Fruit fly (Drosophila melanogaster) whole organism, prepupa: ENCODE data around the gene CG34428.

ENCODE experiments used
- Blimp-1 ChIP-seq: fragments of 200-800 bp; sonication (Bioruptor generic); optimal IDR thresholded peaks from 3 replicates; lab custom pipeline; 2017; ENCODE audit warnings: missing biosample characterization, missing genetic modification characterization, mild to moderate bottlenecking, moderate library complexity, missing genetic modification reagents
- CG10631 ChIP-seq: fragments of 200-800 bp; sonication (Bioruptor generic); optimal IDR thresholded peaks from 2 replicates; lab custom pipeline; 2016; ENCODE audit warnings: missing biosample characterization, missing genetic modification characterization
- CG10669 ChIP-seq: fragments of 200-800 bp; sonication (Bioruptor generic); optimal IDR thresholded peaks from 3 replicates; lab custom pipeline; 2018; ENCODE audit warnings: missing biosample characterization, mild to moderate bottlenecking, missing genetic modification characterization, moderate library complexity
- CG11294 ChIP-seq: fragments of 200-800 bp; sonication (Bioruptor generic); IDR thresholded peaks from 2 replicates; pipeline ENCODE4 v1.3.6; 2022; ENCODE audit warnings: missing biosample characterization, missing genetic modification characterization
- CG11902 ChIP-seq: fragments of 200-800 bp; sonication (Bioruptor generic); optimal IDR thresholded peaks from 3 replicates; lab custom pipeline; 2016; ENCODE audit warnings: missing biosample characterization, missing genetic modification characterization
- CG16779 ChIP-seq: fragments of 200-800 bp; sonication (Bioruptor generic); optimal IDR thresholded peaks from 3 replicates; lab custom pipeline; 2017; ENCODE audit warnings: missing biosample characterization, mild to moderate bottlenecking, missing genetic modification characterization
- CG3032 ChIP-seq: fragments of 200-800 bp; optimal IDR thresholded peaks from 2 replicates; lab custom pipeline; 2019; ENCODE audit warnings: missing biosample characterization, mild to moderate bottlenecking, missing genetic modification characterization, moderate library complexity
- CG31627 ChIP-seq: fragments of 200-800 bp; sonication (Bioruptor generic); optimal IDR thresholded peaks from 3 replicates; lab custom pipeline; 2016; ENCODE audit warnings: missing biosample characterization, missing genetic modification characterization
- CG32006 ChIP-seq: fragments of 200-800 bp; sonication (Bioruptor generic); optimal IDR thresholded peaks from 3 replicates; lab custom pipeline; 2017; ENCODE audit warnings: missing biosample characterization, mild to moderate bottlenecking, missing genetic modification characterization
- CG34406 ChIP-seq: fragments of 200-800 bp; sonication (Bioruptor generic); optimal IDR thresholded peaks from 3 replicates; lab custom pipeline; 2016; ENCODE audit warnings: missing biosample characterization, missing genetic modification characterization
- CG3919 ChIP-seq: fragments of 200-800 bp; sonication (Bioruptor generic); optimal IDR thresholded peaks from 3 replicates; lab custom pipeline; 2016; ENCODE audit warnings: missing biosample characterization, missing genetic modification characterization
- CG6163 ChIP-seq: fragments of 200-800 bp; sonication (Bioruptor generic); IDR thresholded peaks from 3 replicates; pipeline ENCODE4 v1.3.6; 2022; ENCODE audit warnings: missing biosample characterization, missing genetic modification characterization
- CG6276 ChIP-seq: fragments of 200-800 bp; sonication (Bioruptor generic); optimal IDR thresholded peaks from 2 replicates; lab custom pipeline; 2017; ENCODE audit warnings: missing biosample characterization, mild to moderate bottlenecking, missing genetic modification characterization
- CG6792 ChIP-seq: fragments of 200-800 bp; sonication (Bioruptor generic); optimal IDR thresholded peaks from 3 replicates; lab custom pipeline; 2016; ENCODE audit warnings: missing biosample characterization, missing genetic modification characterization
- CG6854 ChIP-seq: fragments of 200-800 bp; sonication (Bioruptor generic); optimal IDR thresholded peaks from 2 replicates; lab custom pipeline; 2017; ENCODE audit warnings: missing biosample characterization, mild to moderate bottlenecking, missing genetic modification characterization
- CG7368 ChIP-seq: fragments of 200-800 bp; sonication (Bioruptor generic); optimal IDR thresholded peaks from 3 replicates; lab custom pipeline; 2016; ENCODE audit warnings: missing biosample characterization, missing genetic modification characterization
- CG8119 ChIP-seq: fragments of 200-800 bp; sonication (Bioruptor generic); IDR thresholded peaks from 3 replicates; pipeline ENCODE4 v1.3.6; 2022; ENCODE audit warnings: missing biosample characterization, missing genetic modification characterization
- CG8319 ChIP-seq: fragments of 200-800 bp; sonication (Bioruptor generic); optimal IDR thresholded peaks from 3 replicates; lab custom pipeline; 2016; ENCODE audit warnings: missing biosample characterization, missing genetic modification characterization
- CG8632 ChIP-seq: fragments of 200-800 bp; sonication (Bioruptor generic); optimal IDR thresholded peaks from 3 replicates; lab custom pipeline; 2016; ENCODE audit warnings: missing biosample characterization, missing genetic modification characterization
- CG9139 ChIP-seq: fragments of 200-800 bp; sonication (Bioruptor generic); optimal IDR thresholded peaks from 3 replicates; lab custom pipeline; 2017; ENCODE audit warnings: missing biosample characterization, mild to moderate bottlenecking, missing genetic modification characterization
- Eip75B ChIP-seq: fragments of 200-800 bp; sonication (Bioruptor generic); optimal IDR thresholded peaks from 3 replicates; lab custom pipeline; 2016; ENCODE audit warnings: missing biosample characterization, missing genetic modification characterization
- Eip78C ChIP-seq: fragments of 200-800 bp; sonication (Bioruptor generic); peaks from one replicate; lab custom pipeline; 2016; ENCODE audit warnings: missing biosample characterization, missing genetic modification characterization
- Eip93F ChIP-seq: fragments of 200-800 bp; sonication (Bioruptor generic); optimal IDR thresholded peaks from 2 replicates; lab custom pipeline; 2016; ENCODE audit warnings: missing biosample characterization, mild to moderate bottlenecking, missing genetic modification characterization
- Ets21C ChIP-seq: fragments of 200-800 bp; sonication (Bioruptor generic); optimal IDR thresholded peaks from 3 replicates; lab custom pipeline; 2016; ENCODE audit warnings: missing biosample characterization, missing genetic modification characterization
- Ets96B ChIP-seq: fragments of 200-800 bp; optimal IDR thresholded peaks from 2 replicates; lab custom pipeline; 2019; ENCODE audit warnings: missing biosample characterization, mild to moderate bottlenecking, missing genetic modification characterization, moderate library complexity
- Gug ChIP-seq: fragments of 200-800 bp; sonication (Bioruptor generic); IDR thresholded peaks from 2 replicates; pipeline ENCODE4 v1.3.6; 2022; ENCODE audit warnings: missing biosample characterization, missing genetic modification characterization
- Hr38 ChIP-seq: sonication (Bioruptor generic); optimal IDR thresholded peaks from 2 replicates; lab custom pipeline; 2016; ENCODE audit warnings: missing biosample characterization, missing genetic modification characterization
- Hr39 ChIP-seq: fragments of 200-800 bp; sonication (Bioruptor generic); optimal IDR thresholded peaks from 2 replicates; lab custom pipeline; 2016; ENCODE audit warnings: missing biosample characterization, missing genetic modification characterization
- Hr4 ChIP-seq: fragments of 200-800 bp; sonication (Bioruptor generic); optimal IDR thresholded peaks from 3 replicates; lab custom pipeline; 2016; ENCODE audit warnings: missing biosample characterization, missing genetic modification characterization
- OdsH ChIP-seq: fragments of 200-800 bp; sonication (Bioruptor generic); optimal IDR thresholded peaks from 3 replicates; lab custom pipeline; 2016; ENCODE audit warnings: missing biosample characterization, missing genetic modification characterization
- Sox14 ChIP-seq: fragments of 200-800 bp; sonication (Bioruptor generic); optimal IDR thresholded peaks from 3 replicates; lab custom pipeline; 2016; ENCODE audit warnings: missing biosample characterization, missing genetic modification characterization
- Sox15 ChIP-seq: fragments of 200-800 bp; sonication (Bioruptor generic); optimal IDR thresholded peaks from 3 replicates; lab custom pipeline; 2016; ENCODE audit warnings: missing biosample characterization, missing genetic modification characterization
- acj6 ChIP-seq: fragments of 200-800 bp; sonication (Bioruptor generic); optimal IDR thresholded peaks from 3 replicates; lab custom pipeline; 2016; ENCODE audit warnings: missing biosample characterization, missing genetic modification characterization
- cyc ChIP-seq: fragments of 200-800 bp; sonication (Bioruptor generic); optimal IDR thresholded peaks from 3 replicates; lab custom pipeline; 2016; ENCODE audit warnings: missing biosample characterization, missing genetic modification characterization
- dac ChIP-seq: fragments of 200-800 bp; sonication (Bioruptor generic); optimal IDR thresholded peaks from 2 replicates; lab custom pipeline; 2017; ENCODE audit warnings: missing biosample characterization, mild to moderate bottlenecking, missing genetic modification characterization
- dsx ChIP-seq: fragments of 200-800 bp; optimal IDR thresholded peaks from 3 replicates; lab custom pipeline; 2019; ENCODE audit warnings: missing biosample characterization, mild to moderate bottlenecking, missing genetic modification characterization, moderate library complexity; ENCODE audit not compliant: poor library complexity, severe bottlenecking
- eg ChIP-seq: fragments of 200-800 bp; sonication (Bioruptor generic); IDR thresholded peaks from 3 replicates; pipeline ENCODE4 v1.3.6; 2022; ENCODE audit warnings: missing biosample characterization, missing genetic modification characterization
- fd85E ChIP-seq: fragments of 200-800 bp; sonication (Bioruptor generic); optimal IDR thresholded peaks from 3 replicates; lab custom pipeline; 2016; ENCODE audit warnings: missing biosample characterization, missing genetic modification characterization
- fkh ChIP-seq: fragments of 200-800 bp; sonication (Bioruptor generic); optimal IDR thresholded peaks from 3 replicates; lab custom pipeline; 2017; ENCODE audit warnings: missing biosample characterization, mild to moderate bottlenecking, missing genetic modification characterization, moderate library complexity
- lz ChIP-seq: fragments of 200-800 bp; sonication (Bioruptor generic); optimal IDR thresholded peaks from 3 replicates; lab custom pipeline; 2016; ENCODE audit warnings: missing biosample characterization, missing genetic modification characterization
- net ChIP-seq: fragments of 200-800 bp; sonication (Bioruptor generic); optimal IDR thresholded peaks from 3 replicates; lab custom pipeline; 2016; ENCODE audit warnings: missing biosample characterization, missing genetic modification characterization
- pdm3 ChIP-seq: fragments of 200-800 bp; sonication (Bioruptor generic); optimal IDR thresholded peaks from 3 replicates; lab custom pipeline; 2016; ENCODE audit warnings: missing biosample characterization, missing genetic modification characterization
- salr ChIP-seq, 2 experiments: fragments of 200-800 bp; sonication (Bioruptor generic); optimal IDR thresholded peaks; 3 replicates each; lab custom pipeline; 2016 to 2018; ENCODE audit warnings: missing biosample characterization in 2 of 2, missing genetic modification characterization in 2 of 2, mild to moderate bottlenecking in 1 of 2
- spab ChIP-seq: fragments of 200-800 bp; sonication (Bioruptor generic); optimal IDR thresholded peaks from 2 replicates; lab custom pipeline; 2017; ENCODE audit warnings: missing biosample characterization, mild to moderate bottlenecking, missing genetic modification characterization, missing genetic modification reagents
- ss ChIP-seq, 2 experiments: fragments of 200-800 bp; sonication (Bioruptor generic); optimal IDR thresholded peaks; 2 replicates in 1 of 2; 3 replicates in 1 of 2; lab custom pipeline; 2017 to 2018; ENCODE audit warnings: mild to moderate bottlenecking in 2 of 2, missing biosample characterization in 2 of 2, missing genetic modification characterization in 2 of 2, moderate library complexity in 1 of 2
- svp ChIP-seq: fragments of 200-800 bp; sonication (Bioruptor generic); peaks from one replicate; lab custom pipeline; 2016; ENCODE audit warnings: missing biosample characterization, missing genetic modification characterization
- topi ChIP-seq: fragments of 200-800 bp; sonication (Bioruptor generic); optimal IDR thresholded peaks from 3 replicates; lab custom pipeline; 2016; ENCODE audit warnings: missing biosample characterization, missing genetic modification characterization
- vri ChIP-seq: fragments of 200-800 bp; sonication (Bioruptor generic); optimal IDR thresholded peaks from 3 replicates; lab custom pipeline; 2016; ENCODE audit warnings: missing biosample characterization, mild to moderate bottlenecking, missing genetic modification characterization

CG34428 gene

dm6 chr3L:13044335-13044814 lies 17.2 kb upstream of the CG34428 start, which contains the start of gene Syx13 (continued):
- TF ChIP-seq eg (GFP tag; lab: Robert Waterston, UW) (0 out of 3 replicates have a peak, but pooled peaks have one; percentile 12), CG11902 (GFP tag; lab: Kevin White, UChicago) (no peak), ss (GFP tag; optimal IDR thresholded peaks at IDR 0.05; lab: Kevin White, UChicago) (peak; percentile 29 to 33), pdm3 (GFP tag; lab: Kevin White, UChicago) (no peak)
- TF ChIP-seq, all 60 proteins: peak for 13

- peak; percentile 7 for TF ChIP-seq svp
- TF ChIP-seq vri = no peak
These were observed 14.8 kb upstream of the CG34428 start, which contains the start of gene CG11279 for dm6 chr3L:13046758-13047157. TSS of gene CG11279 (plus strand) at chr3L:13046977.

- TF ChIP-seq cyc = no peak
- peak; percentile 66 for TF ChIP-seq CG32006
- peak; percentile 16 for TF ChIP-seq CG8632 (GFP tag; lab: Kevin White, UChicago)
- TF ChIP-seq Ets21C (GFP tag; lab: Kevin White, UChicago) = no peak
- TF ChIP-seq Hr4 = no peak
- TF ChIP-seq dac = no peak
- peak; percentile 3 for TF ChIP-seq CG34406 (GFP tag; lab: Kevin White, UChicago)
- peak; percentile 30 for TF ChIP-seq acj6 (GFP tag; lab: Kevin White, UChicago)
- TF ChIP-seq Gug (GFP tag; lab: Robert Waterston, UW) = no peak
- peak; percentile 47; the same call in 2 of the 3 replicates for TF ChIP-seq CG8119 (GFP tag; lab: Robert Waterston, UW)
- no peak for TF ChIP-seq Sox14
- TF ChIP-seq CG9139 = no peak
- no peak for TF ChIP-seq CG6854 (GFP tag; lab: Kevin White, UChicago)
- peak; percentile 35 for TF ChIP-seq CG3032 (tag; lab: Kevin White, UChicago)
- no peak for TF ChIP-seq CG31627 (GFP tag; lab: Kevin White, UChicago)
- TF ChIP-seq spab (GFP tag; lab: Kevin White, UChicago) = peak; percentile 37
- peak; percentile 11 for TF ChIP-seq CG6792
- TF ChIP-seq Eip78C (GFP tag; lab: Kevin White, UChicago) = peak; percentile 86
- peak in 1 of 2 experiments; percentile 11 for TF ChIP-seq salr (GFP tag; optimal IDR thresholded peaks at IDR 0.05; lab: Kevin White, UChicago)
- TF ChIP-seq Blimp-1 (GFP tag; lab: Kevin White, UChicago) = no peak
- peak; percentile 22 for TF ChIP-seq lz
- TF ChIP-seq topi = peak; percentile 32
- TF ChIP-seq CG16779 (tag; lab: Kevin White, UChicago) = no peak
- TF ChIP-seq Ets96B (tag; lab: Kevin White, UChicago) = peak; percentile 38
- TF ChIP-seq CG11294 (GFP tag; lab: Robert Waterston, UW) = no peak
- TF ChIP-seq CG10631 = peak; percentile 42
- TF ChIP-seq CG3919 (GFP tag; lab: Kevin White, UChicago) = peak; percentile 27
- no peak for TF ChIP-seq pdm3 (GFP tag; lab: Kevin White, UChicago)
- no peak for TF ChIP-seq fd85E (GFP tag; lab: Kevin White, UChicago)
- peak; percentile 15 for TF ChIP-seq vri
- TF ChIP-seq Hr39 = no peak
- peak; percentile 41 for TF ChIP-seq net (GFP tag; lab: Kevin White, UChicago)
- TF ChIP-seq svp = peak; percentile 80
- TF ChIP-seq CG7368 = no peak
- peak; percentile 29 for TF ChIP-seq Eip75B (GFP tag; lab: Kevin White, UChicago)
- TF ChIP-seq CG6163 = no peak
- TF ChIP-seq fkh (GFP tag; lab: Kevin White, UChicago) = no peak
- TF ChIP-seq OdsH (GFP tag; lab: Kevin White, UChicago) = no peak
- no peak for TF ChIP-seq Eip93F (GFP tag; lab: Kevin White, UChicago)
- TF ChIP-seq Hr38 (GFP tag; lab: Kevin White, UChicago) = no peak
- peak; percentile 35 for TF ChIP-seq dsx
- no peak for TF ChIP-seq CG6276
- TF ChIP-seq Sox15 = no peak
- TF ChIP-seq CG8319 (GFP tag; lab: Kevin White, UChicago) = no peak
- peak; percentile 32 for TF ChIP-seq CG10669 (GFP tag; lab: Kevin White, UChicago)
- no peak for TF ChIP-seq eg (GFP tag; lab: Robert Waterston, UW)
These were observed 11.9 kb upstream of the CG34428 start for dm6 chr3L:13049671-13050070.
